Worm (Caenorhabditis elegans) whole organism, L1 larva: ENCODE measurements around the gene cka-2.
A peak's percentile ranks its signal among the peaks of the same experiment; 100 is the strongest.
"Not testable (repeated sequence)": the region's sequence is repeated elsewhere in the genome, so short reads cannot be mapped to it uniquely, and the experiment has no call there.

Experiments used
- F16B12.6 ChIP-seq: fragments of 150-350 bp; optimal IDR thresholded peaks from 2 replicates; lab custom pipeline; 2014; ENCODE audit warnings: missing biosample characterization, missing genetic modification characterization
- ceh-8 ChIP-seq: fragments of 200-800 bp; sonication (Bioruptor generic); optimal IDR thresholded peaks from 2 replicates; lab custom pipeline; 2018; ENCODE audit warnings: mild to moderate bottlenecking, missing genetic modification characterization, moderate library complexity, missing compliant biosample characterization
- efl-1 ChIP-seq, 4 experiments: fragments of 150-350 bp; optimal IDR thresholded peaks in 3 of 4; peaks in 1 of 4; 1 replicate in 1 of 4; 2 replicates in 3 of 4; lab custom pipeline; 2014; ENCODE audit warnings: missing biosample characterization in 2 of 4, missing genetic modification characterization in 2 of 4, missing genetic modification reagents in 2 of 4
- efl-3 ChIP-seq: fragments of 200-800 bp; sonication (Bioruptor generic); optimal IDR thresholded peaks from 2 replicates; lab custom pipeline; 2018; ENCODE audit warnings: mild to moderate bottlenecking, missing genetic modification characterization, missing compliant biosample characterization
- elt-2 ChIP-seq: sonication (generic microtip); optimal IDR thresholded peaks from 2 replicates; lab custom pipeline; 2016; ENCODE audit warnings: missing genetic modification characterization, mild to moderate bottlenecking, inconsistent platforms, missing compliant biosample characterization, missing genetic modification reagents
- elt-3 ChIP-seq, 6 experiments: fragments of 150-350 bp in 1 of 6; sonication (generic microtip); optimal IDR thresholded peaks; 2 replicates each; lab custom pipeline; 2017 to 2018; ENCODE audit warnings: missing biosample characterization in 6 of 6, missing genetic modification characterization in 6 of 6, inconsistent platforms in 1 of 6
- fkh-10 ChIP-seq: sonication (generic microtip); optimal IDR thresholded peaks from 2 replicates; lab custom pipeline; 2017; ENCODE audit warnings: missing biosample characterization, missing genetic modification reagents, missing genetic modification characterization
- fos-1 ChIP-seq: fragments of 150-350 bp; optimal IDR thresholded peaks from 2 replicates; lab custom pipeline; 2014; ENCODE audit warnings: missing biosample characterization, missing genetic modification characterization
- grh-1 ChIP-seq: fragments of 200-800 bp; sonication (Bioruptor generic); IDR thresholded peaks from 2 replicates; pipeline ENCODE4 v1.3.6; 2022; ENCODE audit warnings: missing genetic modification reagents, missing genetic modification characterization, missing compliant biosample characterization
- hlh-4 ChIP-seq: sonication (generic microtip); optimal IDR thresholded peaks from 2 replicates; lab custom pipeline; 2016; ENCODE audit warnings: mild to moderate bottlenecking, missing genetic modification characterization, missing compliant biosample characterization
- isw-1 ChIP-seq: fragments of 200-800 bp; sonication (Bioruptor generic); IDR thresholded peaks from 2 replicates; pipeline ENCODE4 v1.3.6; 2022; ENCODE audit warnings: missing genetic modification characterization, missing compliant biosample characterization
- jun-1 ChIP-seq: fragments of 150-350 bp; optimal IDR thresholded peaks from 2 replicates; lab custom pipeline; 2014; ENCODE audit warnings: missing biosample characterization, missing genetic modification reagents, missing genetic modification characterization
- lin-14 ChIP-seq: fragments of 200-800 bp; sonication (Bioruptor generic); optimal IDR thresholded peaks from 2 replicates; lab custom pipeline; 2018; ENCODE audit warnings: mild to moderate bottlenecking, missing genetic modification characterization, moderate library complexity, missing compliant biosample characterization
- mdl-1 ChIP-seq, 2 experiments: fragments of 150-350 bp; optimal IDR thresholded peaks; 2 replicates each; lab custom pipeline; 2014 to 2017; ENCODE audit warnings: missing biosample characterization in 2 of 2, missing genetic modification characterization in 2 of 2, inconsistent platforms in 1 of 2
- nhr-90 ChIP-seq: sonication (generic microtip); optimal IDR thresholded peaks from 2 replicates; lab custom pipeline; 2016; ENCODE audit warnings: mild to moderate bottlenecking, missing genetic modification characterization, missing compliant biosample characterization; ENCODE audit not compliant: poor library complexity
- snpc-4 ChIP-seq: fragments of 150-350 bp; optimal IDR thresholded peaks from 2 replicates; lab custom pipeline; 2014; ENCODE audit warnings: missing biosample characterization, missing genetic modification characterization
- unc-98 ChIP-seq: fragments of 200-800 bp; sonication (Bioruptor generic); IDR thresholded peaks from 2 replicates; pipeline ENCODE4 v1.3.6; 2022; ENCODE audit warnings: missing genetic modification characterization, missing compliant biosample characterization
- vab-15 ChIP-seq: sonication (generic microtip); optimal IDR thresholded peaks from 2 replicates; lab custom pipeline; 2017; ENCODE audit warnings: missing genotype, mild to moderate bottlenecking, missing genetic modification characterization, missing compliant biosample characterization

Gene cka-2

ce11 chrX:4317095-4317494 is 31.2 kb downstream of the cka-2 start:
- TF ChIP-seq vab-15 (tag; lab: Kevin White, UChicago) (no peak), efl-1 (optimal IDR thresholded peaks at IDR 0.05; lab: Kevin White, UChicago) (no peak), efl-1 (GFP tag; optimal IDR thresholded peaks at IDR 0.05 in 1 of 2; lab: Kevin White, UChicago) (peak in 1 of 2 experiments; percentile 2), fkh-10 (peak; percentile 75), lin-14 (GFP tag; lab: Kevin White, UChicago) (peak; percentile 29), nhr-90 (tag; lab: Kevin White, UChicago) (no peak)

- no peak for TF ChIP-seq isw-1 (GFP tag; lab: Robert Waterston, UW)
- no peak for TF ChIP-seq lin-14 (GFP tag; lab: Kevin White, UChicago)
- TF ChIP-seq unc-98 = no peak
- TF ChIP-seq grh-1 = no peak
- TF ChIP-seq snpc-4 (tag; lab: Kevin White, UChicago) = no peak
- TF ChIP-seq, all 84 proteins: peak for 0
Measured at ce11 chrX:4320563-4320962, 34.6 kb downstream of the cka-2 start, which contains the start of gene dop-6. Gene dop-6, plus strand, starts transcription at chrX:4320863.

ce11 chrX:4322847-4323455 is 37.0 kb downstream of the cka-2 start:
- TF ChIP-seq fkh-10 (peak; percentile 64), lin-14 (GFP tag; lab: Kevin White, UChicago) (peak; percentile 54), efl-1 (optimal IDR thresholded peaks at IDR 0.05; lab: Kevin White, UChicago) (no peak), efl-1 (GFP tag; optimal IDR thresholded peaks at IDR 0.05 in 1 of 2; lab: Kevin White, UChicago) (peak in 1 of 2 experiments; percentile 88), hlh-4 (no peak)

DNA sequence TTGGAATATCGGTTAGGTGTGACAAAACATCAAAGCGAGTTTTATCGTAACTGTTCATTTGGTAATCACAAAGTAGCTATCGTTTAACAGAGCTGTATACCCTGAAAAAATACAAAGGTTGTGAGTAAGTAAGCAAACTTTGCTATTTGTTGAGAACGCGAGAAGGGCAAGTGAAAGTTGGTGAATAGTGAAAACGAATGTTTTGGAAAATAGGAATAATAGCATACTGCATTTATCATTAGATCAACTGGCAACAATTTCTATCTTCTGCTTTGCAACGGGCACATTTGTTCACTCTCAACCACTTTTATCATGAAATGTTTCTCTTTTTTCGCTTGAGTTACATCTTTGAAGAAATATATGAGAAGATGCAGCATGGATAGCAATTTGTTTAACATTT is 42.9 kb downstream of the cka-2 start, which contains the start of gene C24A8.5:
C24A8.5 (minus strand) TSS at position 101 of the 400 bp plus-strand sequence.
- TF ChIP-seq elt-2 (tag; lab: Kevin White, UChicago) (no peak), snpc-4 (tag; lab: Kevin White, UChicago) (no peak)

- TF ChIP-seq elt-3 (tag; optimal IDR thresholded peaks at IDR 0.05; lab: Kevin White, UChicago); vab-15 (tag; lab: Kevin White, UChicago); mdl-1 (tag; optimal IDR thresholded peaks at IDR 0.05; lab: Kevin White, UChicago): not testable (repeated sequence)
- TF ChIP-seq, all 84 proteins: peak for 0; not testable (repeated sequence) for 84
Measured at ce11 chrX:4332305-4332704, 46.4 kb downstream of the cka-2 start, which contains the start of gene C24A8.6. Gene C24A8.6, minus strand, starts transcription at chrX:4332405.

DNA sequence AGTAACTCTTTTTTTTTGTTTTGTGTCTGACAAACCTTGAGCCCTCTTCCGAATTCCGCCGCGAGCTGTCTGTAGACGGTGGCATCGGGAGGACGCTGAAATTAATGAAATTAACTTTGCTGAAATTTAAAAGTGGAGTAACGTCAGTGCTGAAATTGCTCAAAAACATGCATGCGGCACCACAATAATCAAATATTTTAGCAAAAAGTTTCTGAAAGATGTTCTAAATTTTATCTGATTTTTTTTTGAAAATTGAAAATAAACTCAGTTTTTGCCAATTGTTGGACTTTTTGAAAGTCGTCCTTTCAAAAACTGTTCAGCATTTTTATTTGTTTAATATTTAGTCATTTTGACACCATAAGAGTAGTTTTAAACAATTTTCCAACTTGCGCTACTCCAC is 50.0 kb downstream of the cka-2 start, which contains the start of gene cst-2:
cst-2 (minus strand) TSS at position 101 of the 400 bp plus-strand sequence.
- not testable (repeated sequence) for TF ChIP-seq fos-1 (tag; lab: Kevin White, UChicago); ceh-8 (GFP tag; lab: Kevin White, UChicago); vab-15 (tag; lab: Kevin White, UChicago)

- not testable (repeated sequence) for TF ChIP-seq F16B12.6 (tag; lab: Kevin White, UChicago); jun-1 (tag; lab: Kevin White, UChicago); efl-3 (GFP tag; lab: Kevin White, UChicago)
- TF ChIP-seq, all 84 proteins: peak for 0; not testable (repeated sequence) for 84
Measured at ce11 chrX:4339332-4339731, 53.4 kb downstream of the cka-2 start, which contains the start of gene cst-1. Gene cst-1, plus strand, starts transcription at chrX:4339632.
